Worm (Caenorhabditis elegans) whole organism, mixed stage, embryonic: ENCODE results near the gene arc-1.

Source experiments
- ces-1 ChIP-seq: fragments of 150-350 bp; optimal IDR thresholded peaks from 2 replicates; lab custom pipeline; 2014; ENCODE audit warnings: missing biosample characterization, missing genetic modification reagents, missing genetic modification characterization
- drap-1 ChIP-seq: fragments of 200-800 bp; sonication (Bioruptor generic); optimal IDR thresholded peaks from 3 replicates; lab custom pipeline; 2018; ENCODE audit warnings: mild to moderate bottlenecking, missing genetic modification characterization, missing compliant biosample characterization
- flh-1 ChIP-seq: fragments of 200-800 bp; sonication (Bioruptor generic); optimal IDR thresholded peaks from 2 replicates; lab custom pipeline; 2018; ENCODE audit warnings: mild to moderate bottlenecking, missing genetic modification characterization, moderate library complexity, missing compliant biosample characterization
- lin-13 ChIP-seq: fragments of 150-350 bp; optimal IDR thresholded peaks from 2 replicates; lab custom pipeline; 2014; ENCODE audit warnings: missing biosample characterization, missing genetic modification characterization
- lsy-2 ChIP-seq: fragments of 150-350 bp; optimal IDR thresholded peaks from 2 replicates; lab custom pipeline; 2014; ENCODE audit warnings: missing biosample characterization, missing genetic modification characterization
- mab-5 ChIP-seq: fragments of 150-350 bp; optimal IDR thresholded peaks from 2 replicates; lab custom pipeline; 2014; ENCODE audit warnings: missing biosample characterization, missing genetic modification characterization
- nhr-12 ChIP-seq: fragments of 150-350 bp; optimal IDR thresholded peaks from 2 replicates; lab custom pipeline; 2014; ENCODE audit warnings: missing biosample characterization, missing genetic modification characterization
- nhr-237 ChIP-seq: fragments of 150-350 bp; optimal IDR thresholded peaks from 2 replicates; lab custom pipeline; 2014; ENCODE audit warnings: missing biosample characterization, missing genetic modification characterization
- nhr-28 ChIP-seq: fragments of 150-350 bp; optimal IDR thresholded peaks from 2 replicates; lab custom pipeline; 2014; ENCODE audit warnings: missing biosample characterization, missing genetic modification characterization
- snpc-4 ChIP-seq: fragments of 150-350 bp; optimal IDR thresholded peaks from 2 replicates; lab custom pipeline; 2014; ENCODE audit warnings: missing biosample characterization, missing genetic modification characterization
- sptf-1 ChIP-seq: sonication (generic microtip); optimal IDR thresholded peaks from 2 replicates; lab custom pipeline; 2017; ENCODE audit warnings: mild to moderate bottlenecking, missing genetic modification characterization, moderate library complexity, missing compliant biosample characterization
- unc-62 ChIP-seq: fragments of 150-350 bp; optimal IDR thresholded peaks from 2 replicates; lab custom pipeline; 2014; ENCODE audit warnings: missing biosample characterization, missing genetic modification reagents, missing genetic modification characterization
- ztf-11 ChIP-seq: fragments of 150-350 bp; optimal IDR thresholded peaks from 2 replicates; lab custom pipeline; 2014; ENCODE audit warnings: missing biosample characterization, missing genetic modification characterization

ce11 chrII:9665577-9665976, 9.2 kb upstream of the arc-1 start, which contains the start of gene ZK1320.5:
- TF ChIP-seq lsy-2 (tag; lab: Kevin White, UChicago) (no peak), ces-1 (no peak), mab-5 (tag; lab: Kevin White, UChicago) (no peak), lin-13 (no peak), nhr-12 (tag; lab: Kevin White, UChicago) (no peak), unc-62 (GFP tag; lab: Kevin White, UChicago) (no peak), nhr-237 (tag; lab: Kevin White, UChicago) (no peak), ztf-11 (tag; lab: Kevin White, UChicago) (no peak), flh-1 (GFP tag; lab: Kevin White, UChicago) (no peak), snpc-4 (tag; lab: Kevin White, UChicago) (no peak), nhr-28 (tag; lab: Kevin White, UChicago) (no peak), drap-1 (no peak), sptf-1 (tag; lab: Kevin White, UChicago) (no peak)
